Worm (Caenorhabditis elegans) whole organism, late embryonic: ENCODE results near the gene B0250.7.

ENCODE experiments used
- C38D4.7 ChIP-seq: fragments of 200-800 bp; sonication (Bioruptor generic); optimal IDR thresholded peaks from 2 replicates; lab custom pipeline; 2018; ENCODE audit warnings: mild to moderate bottlenecking, missing genetic modification characterization, moderate library complexity, missing compliant biosample characterization
- K09A11.1 ChIP-seq: sonication (generic microtip); optimal IDR thresholded peaks from 2 replicates; lab custom pipeline; 2017; ENCODE audit warnings: antibody characterized with exemption, mild to moderate bottlenecking, missing genetic modification characterization, missing compliant biosample characterization; ENCODE audit not compliant: insufficient read depth
- Y22D7AL.16 ChIP-seq: sonication (generic microtip); optimal IDR thresholded peaks from 2 replicates; lab custom pipeline; 2016; ENCODE audit warnings: missing genetic modification characterization, missing compliant biosample characterization
- ceh-19 ChIP-seq: fragments of 200-800 bp; sonication (Bioruptor generic); optimal IDR thresholded peaks from 2 replicates; lab custom pipeline; 2018; ENCODE audit warnings: mild to moderate bottlenecking, missing genetic modification characterization, missing compliant biosample characterization
- ceh-22 ChIP-seq: sonication (generic microtip); optimal IDR thresholded peaks from 2 replicates; lab custom pipeline; 2017; ENCODE audit warnings: missing biosample characterization, missing genetic modification characterization
- ceh-24 ChIP-seq: sonication (generic microtip); optimal IDR thresholded peaks from 2 replicates; lab custom pipeline; 2016; ENCODE audit warnings: mild to moderate bottlenecking, missing genetic modification characterization, missing compliant biosample characterization
- ceh-34 ChIP-seq: sonication (generic microtip); optimal IDR thresholded peaks from 2 replicates; lab custom pipeline; 2016; ENCODE audit warnings: mild to moderate bottlenecking, missing genetic modification characterization, missing compliant biosample characterization
- ceh-45 ChIP-seq: fragments of 200-800 bp; sonication (Bioruptor generic); IDR thresholded peaks from 2 replicates; pipeline ENCODE4 v1.3.6; 2022; ENCODE audit warnings: missing genetic modification reagents, missing genetic modification characterization, missing compliant biosample characterization
- ceh-48 ChIP-seq: sonication (generic microtip); optimal IDR thresholded peaks from 2 replicates; lab custom pipeline; 2016; ENCODE audit warnings: missing genetic modification characterization, inconsistent platforms, missing compliant biosample characterization
- ceh-6 ChIP-seq: fragments of 200-800 bp; sonication (Bioruptor generic); optimal IDR thresholded peaks from 2 replicates; lab custom pipeline; 2018; ENCODE audit warnings: mild to moderate bottlenecking, missing genetic modification characterization, missing compliant biosample characterization
- ceh-9 ChIP-seq: sonication (generic microtip); optimal IDR thresholded peaks from 2 replicates; lab custom pipeline; 2016; ENCODE audit warnings: mild to moderate bottlenecking, missing genetic modification characterization, inconsistent platforms, missing compliant biosample characterization
- che-1 ChIP-seq: sonication (generic microtip); optimal IDR thresholded peaks from 2 replicates; lab custom pipeline; 2016; ENCODE audit warnings: mild to moderate bottlenecking, missing genetic modification characterization, missing compliant biosample characterization
- dve-1 ChIP-seq: sonication (generic microtip); optimal IDR thresholded peaks from 2 replicates; lab custom pipeline; 2017; ENCODE audit warnings: antibody characterized with exemption, mild to moderate bottlenecking, missing genetic modification characterization, missing compliant biosample characterization
- ets-4 ChIP-seq: sonication (generic microtip); optimal IDR thresholded peaks from 2 replicates; lab custom pipeline; 2016; ENCODE audit warnings: missing genetic modification characterization, missing compliant biosample characterization
- fax-1 ChIP-seq: sonication (generic microtip); optimal IDR thresholded peaks from 2 replicates; lab custom pipeline; 2016; ENCODE audit warnings: missing genotype, missing genetic modification characterization, missing compliant biosample characterization
- fkh-6 ChIP-seq: sonication (generic microtip); optimal IDR thresholded peaks from 2 replicates; lab custom pipeline; 2016; ENCODE audit warnings: missing genetic modification characterization, missing compliant biosample characterization
- gmeb-2 ChIP-seq: sonication (generic microtip); optimal IDR thresholded peaks from 2 replicates; lab custom pipeline; 2016; ENCODE audit warnings: missing genetic modification characterization, inconsistent platforms, missing compliant biosample characterization
- hlh-13 ChIP-seq: fragments of 200-800 bp; sonication (Bioruptor generic); optimal IDR thresholded peaks from 2 replicates; lab custom pipeline; 2018; ENCODE audit warnings: mild to moderate bottlenecking, missing genetic modification characterization, missing compliant biosample characterization
- hlh-15 ChIP-seq: sonication (generic microtip); optimal IDR thresholded peaks from 2 replicates; lab custom pipeline; 2016; ENCODE audit warnings: missing genetic modification characterization, missing compliant biosample characterization
- hlh-8 ChIP-seq: sonication (generic microtip); optimal IDR thresholded peaks from 2 replicates; lab custom pipeline; 2016; ENCODE audit warnings: missing genotype, missing genetic modification characterization, missing compliant biosample characterization
- lim-6 ChIP-seq: sonication (generic microtip); optimal IDR thresholded peaks from 2 replicates; lab custom pipeline; 2016; ENCODE audit warnings: missing genetic modification characterization, missing compliant biosample characterization
- lin-11 ChIP-seq: fragments of 200-800 bp; sonication (Bioruptor generic); optimal IDR thresholded peaks from 2 replicates; lab custom pipeline; 2018; ENCODE audit warnings: mild to moderate bottlenecking, missing genetic modification characterization, missing compliant biosample characterization
- mec-3 ChIP-seq: sonication (generic microtip); optimal IDR thresholded peaks from 2 replicates; lab custom pipeline; 2016; ENCODE audit warnings: borderline replicate concordance, missing genetic modification characterization, missing compliant biosample characterization
- nfya-1 ChIP-seq: sonication (generic microtip); optimal IDR thresholded peaks from 2 replicates; lab custom pipeline; 2017; ENCODE audit warnings: missing genetic modification characterization, mild to moderate bottlenecking, missing compliant biosample characterization, antibody characterized with exemption, moderate library complexity
- nhr-11 ChIP-seq: fragments of 150-350 bp; optimal IDR thresholded peaks from 2 replicates; lab custom pipeline; 2014; ENCODE audit warnings: missing biosample characterization, missing genetic modification characterization
- nhr-232 ChIP-seq: sonication (generic microtip); optimal IDR thresholded peaks from 2 replicates; lab custom pipeline; 2016; ENCODE audit warnings: missing genetic modification characterization, missing compliant biosample characterization
- pag-3 ChIP-seq: sonication (generic microtip); optimal IDR thresholded peaks from 2 replicates; lab custom pipeline; 2016; ENCODE audit warnings: missing compliant biosample characterization, missing genetic modification characterization, borderline replicate concordance
- pha-2 ChIP-seq: sonication (generic microtip); optimal IDR thresholded peaks from 2 replicates; lab custom pipeline; 2017; ENCODE audit warnings: mild to moderate bottlenecking, missing genetic modification characterization, missing compliant biosample characterization
- pha-4 ChIP-seq: fragments of 150-350 bp; optimal IDR thresholded peaks from 2 replicates; lab custom pipeline; 2018; ENCODE audit warnings: missing biosample characterization, missing genetic modification reagents, missing genetic modification characterization
- pqm-1 ChIP-seq: sonication (generic microtip); optimal IDR thresholded peaks from 2 replicates; lab custom pipeline; 2016; ENCODE audit warnings: missing genetic modification characterization, missing compliant biosample characterization
- pros-1 ChIP-seq: fragments of 150-350 bp; optimal IDR thresholded peaks from 2 replicates; lab custom pipeline; 2014; ENCODE audit warnings: missing biosample characterization, missing genetic modification reagents, missing genetic modification characterization
- rnt-1 ChIP-seq: sonication (generic microtip); optimal IDR thresholded peaks from 2 replicates; lab custom pipeline; 2016; ENCODE audit warnings: missing genetic modification characterization, missing compliant biosample characterization
- sdc-2 ChIP-seq: sonication (generic microtip); optimal IDR thresholded peaks from 2 replicates; lab custom pipeline; 2016; ENCODE audit warnings: missing genotype, missing genetic modification characterization, missing compliant biosample characterization
- sox-2 ChIP-seq: fragments of 200-800 bp; sonication (Bioruptor generic); IDR thresholded peaks from 2 replicates; pipeline ENCODE4 v1.3.6; 2022; ENCODE audit warnings: missing genetic modification reagents, missing genetic modification characterization, missing compliant biosample characterization
- sox-4 ChIP-seq: sonication (generic microtip); optimal IDR thresholded peaks from 2 replicates; lab custom pipeline; 2017; ENCODE audit warnings: mild to moderate bottlenecking, missing genetic modification characterization, inconsistent platforms, missing compliant biosample characterization
- syd-9 ChIP-seq: sonication (generic microtip); optimal IDR thresholded peaks from 2 replicates; lab custom pipeline; 2016; ENCODE audit warnings: mild to moderate bottlenecking, missing genetic modification characterization, moderate library complexity, missing compliant biosample characterization
- tbx-2 ChIP-seq: sonication (generic microtip); optimal IDR thresholded peaks from 2 replicates; lab custom pipeline; 2016; ENCODE audit warnings: missing genetic modification characterization, missing compliant biosample characterization
- tbx-7 ChIP-seq: sonication (generic microtip); optimal IDR thresholded peaks from 2 replicates; lab custom pipeline; 2016; ENCODE audit warnings: missing genotype, missing genetic modification characterization, missing compliant biosample characterization
- unc-3 ChIP-seq, 2 experiments: fragments of 200-800 bp in 1 of 2; sonication (Bioruptor generic) in 1 of 2; sonication (generic microtip) in 1 of 2; conservative IDR thresholded peaks in 1 of 2; optimal IDR thresholded peaks in 1 of 2; 2 replicates each; pipeline versions ENCODE4 v1.3.6 to Lab custom; 2016 to 2022; ENCODE audit warnings: missing compliant biosample characterization in 2 of 2, missing genetic modification characterization in 2 of 2, missing genetic modification reagents in 1 of 2
- unc-55 ChIP-seq: sonication (generic microtip); optimal IDR thresholded peaks from 2 replicates; lab custom pipeline; 2017; ENCODE audit warnings: missing biosample characterization, missing genetic modification reagents, missing genetic modification characterization
- unc-86 ChIP-seq: sonication (generic microtip); optimal IDR thresholded peaks from 2 replicates; lab custom pipeline; 2016; ENCODE audit warnings: missing genetic modification characterization, missing compliant biosample characterization
- zip-5 ChIP-seq: sonication (generic microtip); optimal IDR thresholded peaks from 2 replicates; lab custom pipeline; 2016; ENCODE audit warnings: missing genetic modification characterization, missing compliant biosample characterization

Gene B0250.7

ce11 chrV:20475830-20476229, at the start of gene B0250.7:
Gene B0250.7, minus strand, starts transcription at chrV:20476061.
- no peak for TF ChIP-seq unc-55 (GFP tag; lab: Kevin White, UChicago)
- TF ChIP-seq sox-4 (tag; lab: Kevin White, UChicago), result no peak
- TF ChIP-seq hlh-8, result no peak
- TF ChIP-seq pha-4 (tag; lab: Kevin White, UChicago), result no peak
- no peak for TF ChIP-seq che-1 (tag; lab: Kevin White, UChicago)
- TF ChIP-seq ets-4 (tag; lab: Kevin White, UChicago), result no peak
- TF ChIP-seq nfya-1 (tag; lab: Kevin White, UChicago), result peak; percentile 82
- no peak for TF ChIP-seq ceh-34
- TF ChIP-seq, all 69 proteins: peak for 1

ce11 chrV:20522219-20522618, 46.4 kb upstream of the B0250.7 start, which contains the start of the genes Y38H6C.9 and fbxa-150:
Gene Y38H6C.9, minus strand, starts transcription at chrV:20522270.
Gene fbxa-150, plus strand, starts transcription at chrV:20522598.
- no peak for TF ChIP-seq ceh-24 (tag; lab: Kevin White, UChicago)
- TF ChIP-seq gmeb-2 (tag; lab: Kevin White, UChicago), result no peak
- TF ChIP-seq pag-3 (tag; lab: Kevin White, UChicago), result no peak
- TF ChIP-seq sdc-2 (tag; lab: Kevin White, UChicago), result no peak
- TF ChIP-seq ceh-6 (GFP tag; lab: Kevin White, UChicago), result no peak
- TF ChIP-seq mec-3, result no peak
- no peak for TF ChIP-seq syd-9 (tag; lab: Kevin White, UChicago)
- TF ChIP-seq C38D4.7 (GFP tag; lab: Kevin White, UChicago), result no peak
- TF ChIP-seq pha-2 (tag; lab: Kevin White, UChicago), result no peak
- no peak for TF ChIP-seq nhr-232 (tag; lab: Kevin White, UChicago)
- no peak for TF ChIP-seq hlh-13 (GFP tag; lab: Kevin White, UChicago)
- no peak for TF ChIP-seq nfya-1 (tag; lab: Kevin White, UChicago)
- TF ChIP-seq sox-2, result no peak
- TF ChIP-seq ceh-48, result no peak
- TF ChIP-seq rnt-1 (tag; lab: Kevin White, UChicago), result no peak
- TF ChIP-seq, all 69 proteins: peak for 0

ce11 chrV:20518927-20519326, 43.1 kb upstream of the B0250.7 start, which contains the start of gene Y38H6C.25:
Gene Y38H6C.25, plus strand, starts transcription at chrV:20519227.
- TF ChIP-seq ceh-45 (GFP tag; lab: Robert Waterston, UW), result no peak
- TF ChIP-seq mec-3, result no peak
- no peak for TF ChIP-seq dve-1
- no peak for TF ChIP-seq unc-3 (GFP tag; conservative IDR thresholded peaks at IDR 0.05; lab: Robert Waterston, UW)
- TF ChIP-seq unc-3 (tag; optimal IDR thresholded peaks at IDR 0.05; lab: Kevin White, UChicago), result no peak
- TF ChIP-seq pag-3 (tag; lab: Kevin White, UChicago), result no peak
- TF ChIP-seq sox-4 (tag; lab: Kevin White, UChicago), result no peak
- TF ChIP-seq hlh-8, result no peak
- no peak for TF ChIP-seq fax-1 (tag; lab: Kevin White, UChicago)
- no peak for TF ChIP-seq zip-5 (tag; lab: Kevin White, UChicago)
- TF ChIP-seq fkh-6 (tag; lab: Kevin White, UChicago), result no peak
- no peak for TF ChIP-seq nfya-1 (tag; lab: Kevin White, UChicago)
- no peak for TF ChIP-seq ceh-22 (tag; lab: Kevin White, UChicago)
- TF ChIP-seq sox-2, result no peak
- TF ChIP-seq hlh-15, result no peak

ce11 chrV:20517005-20517404, 41.1 kb upstream of the B0250.7 start:
- no peak for TF ChIP-seq tbx-7 (tag; lab: Kevin White, UChicago)
- TF ChIP-seq pros-1 (tag; lab: Kevin White, UChicago), result no peak
- TF ChIP-seq nfya-1 (tag; lab: Kevin White, UChicago), result no peak
- TF ChIP-seq hlh-13 (GFP tag; lab: Kevin White, UChicago), result no peak
- TF ChIP-seq syd-9 (tag; lab: Kevin White, UChicago), result no peak
- no peak for TF ChIP-seq unc-86 (tag; lab: Kevin White, UChicago)
- TF ChIP-seq pha-2 (tag; lab: Kevin White, UChicago), result no peak
- TF ChIP-seq unc-55 (GFP tag; lab: Kevin White, UChicago), result no peak
- no peak for TF ChIP-seq ceh-19 (GFP tag; lab: Kevin White, UChicago)
- TF ChIP-seq nhr-11 (tag; lab: Kevin White, UChicago), result no peak
- no peak for TF ChIP-seq dve-1
- no peak for TF ChIP-seq Y22D7AL.16
- TF ChIP-seq lin-11 (tag; lab: Kevin White, UChicago), result no peak
- TF ChIP-seq pqm-1 (tag; lab: Kevin White, UChicago), result no peak
- no peak for TF ChIP-seq tbx-2 (tag; lab: Kevin White, UChicago)
- TF ChIP-seq hlh-8, result no peak
- no peak for TF ChIP-seq ceh-9 (tag; lab: Kevin White, UChicago)
- no peak for TF ChIP-seq K09A11.1 (tag; lab: Kevin White, UChicago)
- TF ChIP-seq lim-6 (tag; lab: Kevin White, UChicago), result no peak
